Fruit fly (Drosophila melanogaster): ENCODE data around the gene CG5282.

CG5282 gene

dm6 chr3L:20401026-20401912 lies 24.6 kb downstream of the CG5282 start, which contains the start of gene trbl (continued):
- TF ChIP-seq Bgb (GFP tag; IDR thresholded peaks at IDR 0.05; ENCODE audit: partially characterized antibody): peak; percentile 77
- TF ChIP-seq CG14860 (GFP tag; IDR thresholded peaks at IDR 0.05; ENCODE audit: partially characterized antibody): peak; percentile 75
- no peak for TF ChIP-seq Gug (GFP tag; IDR thresholded peaks at IDR 0.05)
- TF ChIP-seq BEAF-32 (GFP tag; optimal IDR thresholded peaks at IDR 0.05): peak; percentile 5
- TF ChIP-seq CG7928 (GFP tag; optimal IDR thresholded peaks at IDR 0.05): no peak
- TF ChIP-seq CG14014 (GFP tag; IDR thresholded peaks at IDR 0.05): no peak
- peak; percentile 61; the same call in 1 of the 2 replicates for TF ChIP-seq CG32532 (GFP tag; IDR thresholded peaks at IDR 0.05)
- peak; percentile 69; the same call in 1 of the 2 replicates for TF ChIP-seq seq (GFP tag; IDR thresholded peaks at IDR 0.05)
- TF ChIP-seq CG4820 (GFP tag; optimal IDR thresholded peaks at IDR 0.05): no peak
- TF ChIP-seq salm (tag; optimal IDR thresholded peaks at IDR 0.05): peak; percentile 57
- TF ChIP-seq CG32772 (GFP tag; IDR thresholded peaks at IDR 0.05): no peak
- TF ChIP-seq grau (tag; optimal IDR thresholded peaks at IDR 0.05): peak; percentile 35
- TF ChIP-seq Jarid2 (GFP tag; optimal IDR thresholded peaks at IDR 0.05): peak; percentile 80
- TF ChIP-seq CG13894 (tag; optimal IDR thresholded peaks at IDR 0.05): peak; percentile 79
- TF ChIP-seq sens (GFP tag): peak; percentile 34
- no peak for TF ChIP-seq Mrtf (GFP tag; IDR thresholded peaks at IDR 0.05)
- peak; percentile 44 for TF ChIP-seq MTF-1 (GFP tag; optimal IDR thresholded peaks at IDR 0.05; ENCODE audit: borderline replicate concordance)
- no peak for TF ChIP-seq CG31224 (GFP tag; IDR thresholded peaks at IDR 0.05)
- no peak for TF ChIP-seq odd (GFP tag; optimal IDR thresholded peaks at IDR 0.05)
- peak; percentile 86; the same call in 2 of the 3 replicates for TF ChIP-seq Opbp (GFP tag; IDR thresholded peaks at IDR 0.05; ENCODE audit: partially characterized antibody)
- peak; percentile 37; the same call in 1 of the 2 replicates for TF ChIP-seq stc (GFP tag; IDR thresholded peaks at IDR 0.05)
- peak; percentile 25 for TF ChIP-seq CG11723 (GFP tag; optimal IDR thresholded peaks at IDR 0.05)
- peak; percentile 59; the same call in 2 of the 3 replicates for TF ChIP-seq CG16813 (GFP tag; IDR thresholded peaks at IDR 0.05; ENCODE audit: partially characterized antibody)
- TF ChIP-seq CG8089 (GFP tag; optimal IDR thresholded peaks at IDR 0.05): no peak
- peak; percentile 57 for TF ChIP-seq Scr (GFP tag; IDR thresholded peaks at IDR 0.05; ENCODE audit: partially characterized antibody)
- peak; percentile 68 for TF ChIP-seq CG34376 (GFP tag; optimal IDR thresholded peaks at IDR 0.05)
- peak; percentile 74 for TF ChIP-seq Fer1 (GFP tag; optimal IDR thresholded peaks at IDR 0.05)
- TF ChIP-seq hkb (optimal IDR thresholded peaks at IDR 0.05): no peak
- peak; percentile 77 for TF ChIP-seq hkb (GFP tag; IDR thresholded peaks at IDR 0.05)
- peak; percentile 26 for TF ChIP-seq CG4707 (GFP tag; optimal IDR thresholded peaks at IDR 0.05)
- peak; percentile 24 for TF ChIP-seq CG3407 (GFP tag; optimal IDR thresholded peaks at IDR 0.05)
- peak; percentile 97 to 98 for TF ChIP-seq Trl (optimal IDR thresholded peaks at IDR 0.05)
- TF ChIP-seq Trl (GFP tag; optimal IDR thresholded peaks at IDR 0.05): peak; percentile 80
- TF ChIP-seq ranshi (GFP tag; IDR thresholded peaks at IDR 0.05): 0 out of 2 replicates have a peak, but pooled peaks have one; percentile 7
- TF ChIP-seq CG8478 (optimal IDR thresholded peaks at IDR 0.05): peak; percentile 49
- TF ChIP-seq gcm (GFP tag; optimal IDR thresholded peaks at IDR 0.05): peak; percentile 80
- peak; percentile 53 for TF ChIP-seq CG10267 (tag; optimal IDR thresholded peaks at IDR 0.05)
- TF ChIP-seq pzg (GFP tag; optimal IDR thresholded peaks at IDR 0.05): peak; percentile 20
- peak; percentile 15 for TF ChIP-seq Hand (GFP tag; optimal IDR thresholded peaks at IDR 0.05)
- TF ChIP-seq zen (tag; optimal IDR thresholded peaks at IDR 0.05): peak; percentile 73
- TF ChIP-seq Side (GFP tag; optimal IDR thresholded peaks at IDR 0.05): peak; percentile 21
- peak; percentile 75 for TF ChIP-seq CG15479 (GFP tag; optimal IDR thresholded peaks at IDR 0.05)
- TF ChIP-seq ro (GFP tag; IDR thresholded peaks at IDR 0.05): no peak
- TF ChIP-seq fd102C (GFP tag; optimal IDR thresholded peaks at IDR 0.05): peak; percentile 26
- TF ChIP-seq dm (GFP tag; optimal IDR thresholded peaks at IDR 0.05): peak; percentile 65
- peak; percentile 85 for TF ChIP-seq chm (GFP tag; IDR thresholded peaks at IDR 0.05)
- peak; percentile 10 for TF ChIP-seq lbe (GFP tag; optimal IDR thresholded peaks at IDR 0.05)
- peak; percentile 98 for TF ChIP-seq chinmo (GFP tag; IDR thresholded peaks at IDR 0.05; ENCODE audit: partially characterized antibody)

Measured in whole organism, embryonic.